Worm (Caenorhabditis elegans): ENCODE measurements around the gene F57E7.4.

The F57E7.4 gene

ce11 chrV:16445676-16446075 lies 35.1 kb downstream of the F57E7.4 start, which contains the start of gene T08G3.6:
TSS of gene T08G3.6 (plus strand) at chrV:16445976.
- TF ChIP-seq nhr-237 (tag; optimal IDR thresholded peaks at IDR 0.05) (no peak), duxl-1 (tag; optimal IDR thresholded peaks at IDR 0.05; ENCODE audit: poor library complexity) (no peak), ceh-44 (GFP tag; IDR thresholded peaks at IDR 0.05) (no peak), F49E8.2 (tag; optimal IDR thresholded peaks at IDR 0.05; ENCODE audit: borderline replicate concordance) (no peak), dpl-1 (GFP tag; optimal IDR thresholded peaks at IDR 0.05) (no peak), R02D3.7 (tag; optimal IDR thresholded peaks at IDR 0.05) (no peak), ztf-11 (tag; optimal IDR thresholded peaks at IDR 0.05) (no peak), F44E2.7 (GFP tag; IDR thresholded peaks at IDR 0.05) (no peak), T20F7.1 (GFP tag; optimal IDR thresholded peaks at IDR 0.05) (no peak), dmd-8 (GFP tag; IDR thresholded peaks at IDR 0.05) (no peak), lin-1 (GFP tag; IDR thresholded peaks at IDR 0.05) (no peak), zip-11 (GFP tag; IDR thresholded peaks at IDR 0.05) (no peak), ctbp-1 (GFP tag; IDR thresholded peaks at IDR 0.05) (no peak), nhr-76 (tag; optimal IDR thresholded peaks at IDR 0.05) (no peak), ces-1 (GFP tag; optimal IDR thresholded peaks at IDR 0.05) (no peak), fkh-10 (GFP tag; optimal IDR thresholded peaks at IDR 0.05) (no peak), fos-1 (tag; optimal IDR thresholded peaks at IDR 0.05) (no peak), ceh-32 (tag; optimal IDR thresholded peaks at IDR 0.05; ENCODE audit: poor library complexity) (no peak)

- TF ChIP-seq nhr-77 (tag; optimal IDR thresholded peaks at IDR 0.05) (no peak), fos-1 (tag; optimal IDR thresholded peaks at IDR 0.05) (no peak), cey-2 (tag; optimal IDR thresholded peaks at IDR 0.05; ENCODE audit: borderline replicate concordance, insufficient read depth) (no peak), ceh-32 (tag; optimal IDR thresholded peaks at IDR 0.05; ENCODE audit: poor library complexity) (no peak), daf-19 (GFP tag; conservative IDR thresholded peaks at IDR 0.05) (no peak), unc-62 (GFP tag; optimal IDR thresholded peaks at IDR 0.05 in 1 of 2) (peak in 1 of 2 experiments; percentile 60), unc-62 (tag; optimal IDR thresholded peaks at IDR 0.05) (no peak), T20F7.1 (GFP tag; optimal IDR thresholded peaks at IDR 0.05) (no peak)
These were observed 37.2 kb downstream of the F57E7.4 start, which contains the start of gene srh-141 for ce11 chrV:16443626-16444025. TSS of gene srh-141 (plus strand) at chrV:16443926.

DNA sequence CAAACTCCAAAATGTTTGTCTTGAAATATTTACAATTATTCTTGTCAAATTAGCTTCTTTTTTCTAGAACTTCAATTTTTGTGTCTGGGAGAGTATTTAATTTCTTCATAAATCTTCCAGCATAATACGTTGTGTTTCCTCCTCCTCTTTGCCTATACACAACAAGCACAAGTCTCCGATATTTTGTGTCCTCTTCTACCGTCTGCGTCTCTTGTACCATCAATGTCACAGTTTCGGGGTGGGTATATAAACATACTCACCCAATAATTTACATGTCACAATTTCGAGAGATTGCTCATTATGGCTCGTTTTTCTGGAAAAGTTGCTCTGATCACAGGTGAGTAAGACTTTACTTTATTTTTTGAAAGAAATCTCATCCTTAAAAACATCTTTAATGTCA lies 43.3 kb downstream of the F57E7.4 start, which contains the start of gene F26D2.15:
Gene F26D2.15, plus strand, starts transcription at position 301 of the 400 bp plus-strand sequence.
- TF ChIP-seq ces-1 (GFP tag; optimal IDR thresholded peaks at IDR 0.05) (no peak), unc-62 (GFP tag; optimal IDR thresholded peaks at IDR 0.05 in 1 of 2) (peak in 1 of 2 experiments; percentile 72), unc-62 (tag; optimal IDR thresholded peaks at IDR 0.05) (no peak), F37D6.2 (tag; optimal IDR thresholded peaks at IDR 0.05) (no peak), lim-7 (GFP tag; IDR thresholded peaks at IDR 0.05) (no peak), nhr-6 (tag; optimal IDR thresholded peaks at IDR 0.05) (no peak)

DNA sequence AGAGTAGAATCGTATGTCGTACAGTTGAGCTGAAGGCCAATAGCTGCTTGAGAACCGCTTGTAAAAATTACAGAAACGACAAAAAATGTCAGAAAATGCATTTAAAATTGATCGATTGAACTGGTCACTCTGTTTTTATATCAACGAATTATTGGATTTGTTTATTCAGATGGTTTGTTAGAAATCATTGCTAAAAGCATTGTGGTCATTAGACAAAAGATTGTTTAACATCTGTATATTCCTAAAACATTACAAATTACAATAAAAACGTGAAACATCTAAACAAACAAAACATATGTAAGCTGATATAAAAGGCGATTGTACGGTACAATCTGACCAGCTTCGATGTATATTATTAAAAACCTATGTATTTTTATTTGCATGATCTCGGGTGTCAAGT lies 45.3 kb downstream of the F57E7.4 start, which contains the start of the genes F26D2.13 and F26D2.14:
Gene F26D2.13, minus strand, starts transcription at position 101 of the 400 bp plus-strand sequence.
Gene F26D2.14, plus strand, starts transcription at position 346 of the 400 bp plus-strand sequence.
- TF ChIP-seq ceh-44 (GFP tag; IDR thresholded peaks at IDR 0.05): no peak
- TF ChIP-seq aha-1 (tag): peak; percentile 82
- TF ChIP-seq ceh-82 (tag; optimal IDR thresholded peaks at IDR 0.05): no peak
- no peak for TF ChIP-seq D1046.2 (GFP tag; IDR thresholded peaks at IDR 0.05)

ce11 chrV:16433471-16433870 lies 47.3 kb downstream of the F57E7.4 start, which contains the start of gene clec-234:
TSS of gene clec-234 (minus strand) at chrV:16433571.
- TF ChIP-seq sdz-12 (GFP tag; optimal IDR thresholded peaks at IDR 0.05) (no peak), set-16 (GFP tag; IDR thresholded peaks at IDR 0.05) (no peak), lsy-2 (tag; optimal IDR thresholded peaks at IDR 0.05) (no peak), cey-2 (tag; optimal IDR thresholded peaks at IDR 0.05; ENCODE audit: borderline replicate concordance, insufficient read depth) (no peak), ceh-44 (GFP tag; IDR thresholded peaks at IDR 0.05) (no peak), nhr-25 (tag; optimal IDR thresholded peaks at IDR 0.05; ENCODE audit: borderline replicate concordance, insufficient read depth) (no peak), dmd-9 (GFP tag; IDR thresholded peaks at IDR 0.05) (no peak), ceh-62 (tag; optimal IDR thresholded peaks at IDR 0.05) (no peak), fkh-10 (GFP tag; optimal IDR thresholded peaks at IDR 0.05) (no peak), attf-4 (tag; optimal IDR thresholded peaks at IDR 0.05) (no peak), F10B5.3 (tag; optimal IDR thresholded peaks at IDR 0.05) (no peak), daf-16 (GFP tag; optimal IDR thresholded peaks at IDR 0.05) (no peak), daf-16 (tag; optimal IDR thresholded peaks at IDR 0.05) (no peak), skn-1 (tag; optimal IDR thresholded peaks at IDR 0.05) (no peak), hif-1 (tag; optimal IDR thresholded peaks at IDR 0.05) (no peak), lin-1 (GFP tag; IDR thresholded peaks at IDR 0.05) (no peak), nhr-48 (tag; optimal IDR thresholded peaks at IDR 0.05) (no peak), F44E2.7 (GFP tag; IDR thresholded peaks at IDR 0.05) (no peak), mdt-29 (GFP tag; IDR thresholded peaks at IDR 0.05) (no peak), R02D3.7 (tag; optimal IDR thresholded peaks at IDR 0.05) (no peak)
